Fruit fly (Drosophila melanogaster): ENCODE results near the gene dj.

dj gene

dm6 chr3R:7108589-7109312 lies 49.6 kb downstream of the dj start (continued):
- TF ChIP-seq nerfin-1 (tag; optimal IDR thresholded peaks at IDR 0.05) (peak; percentile 97), CTCF (GFP tag; optimal IDR thresholded peaks at IDR 0.05) (peak; percentile 50), disco-r (GFP tag; optimal IDR thresholded peaks at IDR 0.05) (peak; percentile 64), Neu2 (GFP tag; optimal IDR thresholded peaks at IDR 0.05; ENCODE audit: borderline replicate concordance) (peak; percentile 76), CG6272 (GFP tag; IDR thresholded peaks at IDR 0.05) (peak; percentile 86), sens (GFP tag) (peak; percentile 100), da (GFP tag; optimal IDR thresholded peaks at IDR 0.05) (peak; percentile 64), CG9727 (GFP tag; optimal IDR thresholded peaks at IDR 0.05) (peak; percentile 98), schlank (tag; optimal IDR thresholded peaks at IDR 0.05) (no peak), CG8765 (GFP tag; IDR thresholded peaks at IDR 0.05) (no peak), odd (GFP tag; optimal IDR thresholded peaks at IDR 0.05) (peak; percentile 86), kah (GFP tag; optimal IDR thresholded peaks at IDR 0.05) (peak; percentile 91)

- TF ChIP-seq gcm (GFP tag; optimal IDR thresholded peaks at IDR 0.05), result peak; percentile 54
- TF ChIP-seq Taf1 (GFP tag; IDR thresholded peaks at IDR 0.05), result no peak
- TF ChIP-seq kni (GFP tag; optimal IDR thresholded peaks at IDR 0.05), result peak; percentile 71
- peak; percentile 78 for TF ChIP-seq pros (GFP tag; optimal IDR thresholded peaks at IDR 0.05)
- no peak for TF ChIP-seq Rfx (GFP tag; IDR thresholded peaks at IDR 0.05)
- TF ChIP-seq zen (tag; optimal IDR thresholded peaks at IDR 0.05), result peak; percentile 43
- no peak for TF ChIP-seq exex (tag; optimal IDR thresholded peaks at IDR 0.05)
- 0 out of 2 replicates have a peak, but pooled peaks have one; percentile 12 for TF ChIP-seq seq (GFP tag; IDR thresholded peaks at IDR 0.05)
- TF ChIP-seq CG6654 (GFP tag; optimal IDR thresholded peaks at IDR 0.05), result no peak
- peak; percentile 61; the same call in 1 of the 3 replicates for TF ChIP-seq z (GFP tag; IDR thresholded peaks at IDR 0.05)
- TF ChIP-seq phol (tag; optimal IDR thresholded peaks at IDR 0.05), result no peak
- peak in 1 of 2 experiments; percentile 92 for TF ChIP-seq Pdp1 (GFP tag; optimal IDR thresholded peaks at IDR 0.05)
- peak; percentile 25 for TF ChIP-seq sqz (GFP tag; optimal IDR thresholded peaks at IDR 0.05)
- TF ChIP-seq CG5953 (GFP tag; IDR thresholded peaks at IDR 0.05), result no peak
- no peak for TF ChIP-seq ems (GFP tag; optimal IDR thresholded peaks at IDR 0.05)
- no peak for TF ChIP-seq Fer2 (tag; optimal IDR thresholded peaks at IDR 0.05)
- TF ChIP-seq CG15479 (GFP tag; optimal IDR thresholded peaks at IDR 0.05), result peak; percentile 95
- no peak for TF ChIP-seq CG15601 (tag; optimal IDR thresholded peaks at IDR 0.05)
- no peak for TF ChIP-seq CG7786 (GFP tag; optimal IDR thresholded peaks at IDR 0.05)
- no peak for TF ChIP-seq chif (GFP tag; optimal IDR thresholded peaks at IDR 0.05)
- TF ChIP-seq CG11085 (GFP tag; IDR thresholded peaks at IDR 0.05), result no peak
- no peak for TF ChIP-seq CG11398 (GFP tag; optimal IDR thresholded peaks at IDR 0.05)
- peak; percentile 78; the same call in 1 of the 4 replicates for TF ChIP-seq chinmo (GFP tag; IDR thresholded peaks at IDR 0.05; ENCODE audit: partially characterized antibody)
- peak; percentile 70 for TF ChIP-seq CG17385 (GFP tag; optimal IDR thresholded peaks at IDR 0.05)
- peak; percentile 57 for TF ChIP-seq nom (GFP tag; optimal IDR thresholded peaks at IDR 0.05)
- peak; percentile 51; the same call in 2 of the 3 replicates for TF ChIP-seq ci (GFP tag; IDR thresholded peaks at IDR 0.05)
- TF ChIP-seq Dll (GFP tag; IDR thresholded peaks at IDR 0.05; ENCODE audit: partially characterized antibody), result 0 out of 4 replicates have a peak, but pooled peaks have one; percentile 20
- TF ChIP-seq tna (GFP tag; IDR thresholded peaks at IDR 0.05; ENCODE audit: partially characterized antibody), result no peak
- TF ChIP-seq CG16813 (GFP tag; IDR thresholded peaks at IDR 0.05; ENCODE audit: partially characterized antibody), result no peak
- no peak for TF ChIP-seq NFAT (GFP tag; IDR thresholded peaks at IDR 0.05)
- peak; percentile 30; the same call in 1 of the 2 replicates for TF ChIP-seq sna (GFP tag; IDR thresholded peaks at IDR 0.05; ENCODE audit: partially characterized antibody)
- TF ChIP-seq CG15073 (GFP tag; optimal IDR thresholded peaks at IDR 0.05), result no peak
- no peak for TF ChIP-seq CG15011 (GFP tag; optimal IDR thresholded peaks at IDR 0.05)
- TF ChIP-seq tup (GFP tag; optimal IDR thresholded peaks at IDR 0.05), result no peak
- no peak for TF ChIP-seq abd-A (tag; optimal IDR thresholded peaks at IDR 0.05)
- TF ChIP-seq sisA (GFP tag; IDR thresholded peaks at IDR 0.05), result no peak
Measured at dm6 chr3R:7109760-7110303, 50.7 kb downstream of the dj start.
